Fruit fly (Drosophila melanogaster): Measurements from ENCODE around the gene Vps36.

Vps36 gene

dm6 chr3L:13513112-13513538, at the start of gene Vps36, which contains the start of gene Liprin-beta (continued):
- TF ChIP-seq prd (optimal IDR thresholded peaks at IDR 0.05), result no peak
- peak; percentile 96 for TF ChIP-seq prd (GFP tag; IDR thresholded peaks at IDR 0.05)
- TF ChIP-seq CG13296 (GFP tag; optimal IDR thresholded peaks at IDR 0.05), result no peak
- peak; percentile 90 for TF ChIP-seq CG34422 (GFP tag; IDR thresholded peaks at IDR 0.05)
- peak; percentile 86 for TF ChIP-seq Bteb2 (GFP tag; optimal IDR thresholded peaks at IDR 0.05)
- no peak for TF ChIP-seq cg (GFP tag; optimal IDR thresholded peaks at IDR 0.05)
- peak; percentile 48 for TF ChIP-seq CrebB (tag; optimal IDR thresholded peaks at IDR 0.05)
- peak; percentile 63 for TF ChIP-seq trh (GFP tag; optimal IDR thresholded peaks at IDR 0.05)
- peak; percentile 81 for TF ChIP-seq CG18476 (GFP tag; optimal IDR thresholded peaks at IDR 0.05)
- TF ChIP-seq CG10462 (GFP tag; optimal IDR thresholded peaks at IDR 0.05), result peak; percentile 75
- TF ChIP-seq lab (GFP tag; optimal IDR thresholded peaks at IDR 0.05), result no peak
- peak; percentile 54 for TF ChIP-seq rib (GFP tag; IDR thresholded peaks at IDR 0.05)
- TF ChIP-seq Eip74EF (GFP tag; optimal IDR thresholded peaks at IDR 0.05), result no peak
- TF ChIP-seq Vsx1 (GFP tag; optimal IDR thresholded peaks at IDR 0.05), result no peak
- TF ChIP-seq kah (GFP tag; optimal IDR thresholded peaks at IDR 0.05), result peak; percentile 62
- peak; percentile 62 for TF ChIP-seq gsb (GFP tag; IDR thresholded peaks at IDR 0.05)
- TF ChIP-seq pros (GFP tag; optimal IDR thresholded peaks at IDR 0.05), result no peak
- peak; percentile 13; the same call in 1 of the 2 replicates for TF ChIP-seq sens-2 (GFP tag; IDR thresholded peaks at IDR 0.05)
- peak; percentile 100 for TF ChIP-seq Sry-δ (GFP tag; optimal IDR thresholded peaks at IDR 0.05)
- TF ChIP-seq CG2129 (GFP tag; IDR thresholded peaks at IDR 0.05; ENCODE audit: partially characterized antibody), result peak; percentile 95
- peak; percentile 76 for TF ChIP-seq CG1024 (GFP tag; IDR thresholded peaks at IDR 0.05)
- TF ChIP-seq kni (GFP tag; optimal IDR thresholded peaks at IDR 0.05), result no peak
- TF ChIP-seq CG14965 (GFP tag; optimal IDR thresholded peaks at IDR 0.05; ENCODE audit: borderline replicate concordance), result peak; percentile 19
- peak; percentile 99 for TF ChIP-seq Dll (GFP tag; IDR thresholded peaks at IDR 0.05; ENCODE audit: partially characterized antibody)
- peak; percentile 28 for TF ChIP-seq CG12299 (tag; optimal IDR thresholded peaks at IDR 0.05)
- peak; percentile 66 for TF ChIP-seq HHEX (GFP tag; optimal IDR thresholded peaks at IDR 0.05)
- TF ChIP-seq Hr78 (GFP tag; optimal IDR thresholded peaks at IDR 0.05), result no peak
- TF ChIP-seq CG1529 (GFP tag; optimal IDR thresholded peaks at IDR 0.05), result no peak
- peak; percentile 68; the same call in 2 of the 3 replicates for TF ChIP-seq Optix (GFP tag; IDR thresholded peaks at IDR 0.05)
- TF ChIP-seq CG8359 (GFP tag; optimal IDR thresholded peaks at IDR 0.05; ENCODE audit: borderline replicate concordance), result peak; percentile 31
- TF ChIP-seq Myb (GFP tag; optimal IDR thresholded peaks at IDR 0.05), result peak; percentile 72
- TF ChIP-seq CG7963 (GFP tag; IDR thresholded peaks at IDR 0.05; ENCODE audit: partially characterized antibody), result peak; percentile 78
- TF ChIP-seq CG12744 (GFP tag; optimal IDR thresholded peaks at IDR 0.05), result peak; percentile 89
- peak in 1 of 2 experiments; percentile 83 for TF ChIP-seq bsh (GFP tag; optimal IDR thresholded peaks at IDR 0.05)
- TF ChIP-seq Ada2b (GFP tag; IDR thresholded peaks at IDR 0.05), result peak; percentile 87
- peak; percentile 92 for TF ChIP-seq hb (GFP tag; IDR thresholded peaks at IDR 0.05; ENCODE audit: partially characterized antibody)
- TF ChIP-seq oc (tag; optimal IDR thresholded peaks at IDR 0.05), result no peak
- no peak for TF ChIP-seq CG3065 (GFP tag; optimal IDR thresholded peaks at IDR 0.05)
- TF ChIP-seq Bgb (GFP tag; IDR thresholded peaks at IDR 0.05; ENCODE audit: partially characterized antibody), result peak; percentile 92
- TF ChIP-seq chif (GFP tag; optimal IDR thresholded peaks at IDR 0.05), result peak; percentile 88 to 94
- peak; percentile 99 for TF ChIP-seq BEAF-32 (GFP tag; optimal IDR thresholded peaks at IDR 0.05)
- TF ChIP-seq nau (GFP tag; optimal IDR thresholded peaks at IDR 0.05), result no peak
- TF ChIP-seq knrl (GFP tag; IDR thresholded peaks at IDR 0.05; ENCODE audit: partially characterized antibody), result peak; percentile 99
- peak; percentile 76 for TF ChIP-seq CG1233 (GFP tag; optimal IDR thresholded peaks at IDR 0.05)
- TF ChIP-seq CG6689 (GFP tag; IDR thresholded peaks at IDR 0.05), result peak; percentile 87
- peak; percentile 91 for TF ChIP-seq CG9215 (GFP tag; IDR thresholded peaks at IDR 0.05)
- no peak for TF ChIP-seq Kr (GFP tag; optimal IDR thresholded peaks at IDR 0.05)
- peak; percentile 83 for TF ChIP-seq CG11398 (GFP tag; optimal IDR thresholded peaks at IDR 0.05)
- TF ChIP-seq CG10209 (GFP tag; optimal IDR thresholded peaks at IDR 0.05), result peak; percentile 79

Measured in whole organism, embryonic.